Fruit fly (Drosophila melanogaster) Kc167 (cell line): ENCODE results near the gene Gba1b.

ENCODE experiments used
- h ChIP-seq: fragments of >200 bp; optimal IDR thresholded peaks from 3 replicates; lab custom pipeline; 2018; ENCODE audit warnings: missing external identifiers
- psq ChIP-seq: fragments of >200 bp; optimal IDR thresholded peaks from 2 replicates; lab custom pipeline; 2017; ENCODE audit warnings: missing external identifiers
- ttk ChIP-seq: sonication (Bioruptor generic); optimal IDR thresholded peaks from 2 replicates; lab custom pipeline; 2017; ENCODE audit warnings: missing external identifiers

DNA sequence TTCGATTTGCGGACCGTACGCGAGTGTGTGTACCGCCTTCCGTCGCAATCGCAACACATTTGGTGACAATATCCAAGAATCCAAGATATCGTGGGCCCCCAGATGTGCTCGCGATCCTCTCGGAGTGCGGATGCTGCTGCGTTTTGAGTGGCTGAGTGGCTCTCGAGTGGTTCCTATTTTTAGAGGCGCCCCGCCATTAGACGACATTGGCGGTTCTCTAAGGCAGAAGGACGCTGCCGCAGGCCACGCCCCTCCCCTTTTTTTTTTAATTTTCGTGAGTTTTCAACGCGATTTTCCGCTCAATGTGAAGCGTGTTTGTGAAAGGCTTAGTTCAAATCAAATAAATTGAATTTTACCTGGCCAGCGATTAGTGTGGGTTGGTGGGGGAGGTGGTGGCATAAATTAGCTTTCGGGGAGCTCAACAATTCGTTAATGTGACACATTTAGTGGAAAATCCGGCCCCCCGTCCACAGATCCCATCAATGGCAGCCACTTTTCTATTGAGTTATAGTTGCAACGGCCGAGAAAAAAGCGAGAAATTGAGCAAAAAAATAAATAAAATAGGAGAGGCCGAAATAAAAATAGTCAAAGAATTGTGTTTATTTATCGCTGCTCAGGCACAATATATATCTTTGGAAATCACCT is 13.8 kb downstream of the Gba1b start, which contains the start of gene nau:
- no peak for TF ChIP-seq psq (lab: Kevin White, UChicago)
- TF ChIP-seq h (lab: Kevin White, UChicago) = no peak
- no peak for TF ChIP-seq ttk (lab: Kevin White, UChicago)
